Fruit fly (Drosophila melanogaster): ENCODE data around the gene Sgs3.
A peak's percentile ranks its signal among the peaks of the same experiment; 100 is the strongest.

Sgs3 gene

dm6 chr3L:11515349-11516079 lies 3.5 kb downstream of the Sgs3 start:
- no peak for TF ChIP-seq Gug (GFP tag; IDR thresholded peaks at IDR 0.05)
- 0 out of 4 replicates have a peak, but pooled peaks have one; percentile 41 for TF ChIP-seq chinmo (GFP tag; IDR thresholded peaks at IDR 0.05; ENCODE audit: partially characterized antibody)
- peak; percentile 23 for TF ChIP-seq gem (tag; optimal IDR thresholded peaks at IDR 0.05)
- TF ChIP-seq aop (GFP tag; IDR thresholded peaks at IDR 0.05) = no peak
- 0 out of 2 replicates have a peak, but pooled peaks have one; percentile 10 for TF ChIP-seq lmd (GFP tag; IDR thresholded peaks at IDR 0.05)
- no peak for TF ChIP-seq dmrt11E (tag; optimal IDR thresholded peaks at IDR 0.05)
- TF ChIP-seq kni (GFP tag; optimal IDR thresholded peaks at IDR 0.05) = peak; percentile 78
- 0 out of 2 replicates have a peak, but pooled peaks have one; percentile 11 for TF ChIP-seq CG6689 (GFP tag; IDR thresholded peaks at IDR 0.05)
- peak; percentile 11 for TF ChIP-seq unpg (GFP tag; optimal IDR thresholded peaks at IDR 0.05)
- peak; percentile 12 for TF ChIP-seq CG11504 (tag; optimal IDR thresholded peaks at IDR 0.05)
- TF ChIP-seq CG10979 (tag; optimal IDR thresholded peaks at IDR 0.05) = peak; percentile 13
- TF ChIP-seq fd3F (GFP tag; optimal IDR thresholded peaks at IDR 0.05) = no peak
- peak; percentile 7 for TF ChIP-seq CG7839 (tag; optimal IDR thresholded peaks at IDR 0.05)
- TF ChIP-seq phol (tag; optimal IDR thresholded peaks at IDR 0.05) = peak; percentile 13
- 0 out of 3 replicates have a peak, but pooled peaks have one; percentile 32 for TF ChIP-seq otp (GFP tag; IDR thresholded peaks at IDR 0.05)
- TF ChIP-seq CG2678 (tag; optimal IDR thresholded peaks at IDR 0.05) = peak; percentile 6
- no peak for TF ChIP-seq CG15514 (GFP tag; optimal IDR thresholded peaks at IDR 0.05)
- TF ChIP-seq Ets65A (GFP tag) = peak; percentile 14
- 0 out of 2 replicates have a peak, but pooled peaks have one; percentile 27 for TF ChIP-seq tna (GFP tag; IDR thresholded peaks at IDR 0.05; ENCODE audit: partially characterized antibody)
- peak; percentile 22 for TF ChIP-seq dmrt99B (tag; optimal IDR thresholded peaks at IDR 0.05)
- peak; percentile 50; the same call in 1 of the 2 replicates for TF ChIP-seq crol (GFP tag; IDR thresholded peaks at IDR 0.05)

DNA sequence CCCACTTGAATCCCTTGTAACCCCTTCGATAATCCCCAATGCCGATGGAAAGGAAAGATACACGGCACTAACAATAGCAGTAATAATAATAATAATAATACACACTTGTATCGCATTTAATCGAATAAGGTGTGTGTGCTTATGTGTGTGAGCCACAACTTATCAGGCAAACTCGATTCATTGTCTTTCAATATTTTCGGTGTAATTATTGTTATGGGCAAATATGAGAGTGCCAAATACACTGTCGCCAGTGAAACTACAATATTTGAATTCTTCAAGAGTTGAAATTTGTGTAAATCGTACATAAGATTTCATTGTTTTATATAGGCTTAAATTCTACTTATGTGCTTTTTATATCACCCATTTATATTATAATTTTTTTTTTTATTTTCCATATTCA lies 4.2 kb downstream of the Sgs3 start:
- TF ChIP-seq CG11696 (GFP tag; IDR thresholded peaks at IDR 0.05) (no peak), Blimp-1 (GFP tag; optimal IDR thresholded peaks at IDR 0.05) (peak; percentile 46), sens (GFP tag) (peak; percentile 56), unpg (GFP tag; optimal IDR thresholded peaks at IDR 0.05) (peak; percentile 5), CG1603 (tag; optimal IDR thresholded peaks at IDR 0.05) (peak; percentile 45), D19A (tag; optimal IDR thresholded peaks at IDR 0.05) (peak; percentile 50), CG2875 (GFP tag; optimal IDR thresholded peaks at IDR 0.05) (peak; percentile 21), slbo (GFP tag; IDR thresholded peaks at IDR 0.05) (no peak), Spps (tag; optimal IDR thresholded peaks at IDR 0.05) (peak; percentile 44), CG3726 (GFP tag; IDR thresholded peaks at IDR 0.05) (no peak), gem (tag; optimal IDR thresholded peaks at IDR 0.05) (peak; percentile 42), CG7271 (tag; optimal IDR thresholded peaks at IDR 0.05) (peak; percentile 13), CG17802 (tag; optimal IDR thresholded peaks at IDR 0.05) (no peak), slou (GFP tag; optimal IDR thresholded peaks at IDR 0.05) (no peak), CG2202 (tag; optimal IDR thresholded peaks at IDR 0.05) (peak; percentile 2), sc (optimal IDR thresholded peaks at IDR 0.05) (no peak), sc (GFP tag; optimal IDR thresholded peaks at IDR 0.05) (peak; percentile 27), CG3407 (GFP tag; optimal IDR thresholded peaks at IDR 0.05) (peak; percentile 28), CG4328 (GFP tag; optimal IDR thresholded peaks at IDR 0.05) (no peak), CHES-1-like (GFP tag; optimal IDR thresholded peaks at IDR 0.05) (no peak), rib (GFP tag; IDR thresholded peaks at IDR 0.05) (no peak), h (optimal IDR thresholded peaks at IDR 0.05) (no peak), nerfin-2 (GFP tag; IDR thresholded peaks at IDR 0.05; ENCODE audit: partially characterized antibody) (no peak), CG3847 (GFP tag; IDR thresholded peaks at IDR 0.05) (no peak), CG7839 (tag; optimal IDR thresholded peaks at IDR 0.05) (peak; percentile 12), bsh (GFP tag; optimal IDR thresholded peaks at IDR 0.05) (peak in 1 of 2 experiments; percentile 69)

All from whole organism, embryonic.